Worm (Caenorhabditis elegans): Measurements from ENCODE around the gene clec-218.

ce11 chrV:8300935-8301535, 6.7 kb upstream of the clec-218 start, which contains the start of gene W02D7.6:
- TF ChIP-seq lag-1 (GFP tag; IDR thresholded peaks at IDR 0.05) (no peak), F52B5.7 (tag; optimal IDR thresholded peaks at IDR 0.05) (no peak), K11D2.4 (GFP tag; IDR thresholded peaks at IDR 0.05) (no peak), snpc-4 (GFP tag; optimal IDR thresholded peaks at IDR 0.05) (no peak), snpc-4 (tag; optimal IDR thresholded peaks at IDR 0.05) (peak in 1 of 4 experiments; percentile 54), B0035.1 (tag; optimal IDR thresholded peaks at IDR 0.05) (no peak), egrh-3 (GFP tag; IDR thresholded peaks at IDR 0.05) (no peak), C17E4.6 (GFP tag; IDR thresholded peaks at IDR 0.05) (no peak), K12H6.12 (tag; optimal IDR thresholded peaks at IDR 0.05) (no peak), akir-1 (GFP tag; optimal IDR thresholded peaks at IDR 0.05) (no peak), egl-44 (GFP tag; IDR thresholded peaks at IDR 0.05) (no peak), sea-2 (GFP tag; IDR thresholded peaks at IDR 0.05) (no peak), dpl-1 (GFP tag; optimal IDR thresholded peaks at IDR 0.05) (no peak), rcor-1 (GFP tag; IDR thresholded peaks at IDR 0.05) (no peak; the same call in 1 of the 2 replicates)
